Worm (Caenorhabditis elegans): ENCODE measurements around the gene Y39E4A.1.
A peak's percentile ranks its signal among the peaks of the same experiment; 100 is the strongest.

The Y39E4A.1 gene

ce11 chrIII:12960705-12961104, 9.5 kb downstream of the Y39E4A.1 start:
- TF ChIP-seq flt-1 (GFP tag; IDR thresholded peaks at IDR 0.05) = no peak

- no peak for TF ChIP-seq flt-1 (GFP tag; IDR thresholded peaks at IDR 0.05)
- TF ChIP-seq hmbx-1 (tag; optimal IDR thresholded peaks at IDR 0.05) = no peak
- TF ChIP-seq aly-1 (tag; optimal IDR thresholded peaks at IDR 0.05) = no peak
- TF ChIP-seq B0310.2 (tag; optimal IDR thresholded peaks at IDR 0.05) = no peak
- no peak for TF ChIP-seq hmg-4 (GFP tag; optimal IDR thresholded peaks at IDR 0.05)
- no peak for TF ChIP-seq hnd-1 (tag; optimal IDR thresholded peaks at IDR 0.05)
- no peak for TF ChIP-seq ama-1 (optimal IDR thresholded peaks at IDR 0.05)
These were observed 15.7 kb downstream of the Y39E4A.1 start, which contains the start of gene ttm-1 for ce11 chrIII:12966895-12967294. Gene ttm-1, minus strand, starts transcription at chrIII:12966995.

ce11 chrIII:12967437-12968043, 16.3 kb downstream of the Y39E4A.1 start:
- TF ChIP-seq scrt-1 (GFP tag; IDR thresholded peaks at IDR 0.05) (no peak), sea-1 (GFP tag; conservative IDR thresholded peaks at IDR 0.05) (no peak), F13C5.2 (tag; optimal IDR thresholded peaks at IDR 0.05) (no peak), ama-1 (optimal IDR thresholded peaks at IDR 0.05) (no peak), flt-1 (GFP tag; IDR thresholded peaks at IDR 0.05) (no peak), ceh-13 (GFP tag; optimal IDR thresholded peaks at IDR 0.05) (no peak), aly-1 (tag; optimal IDR thresholded peaks at IDR 0.05) (no peak)

ce11 chrIII:12968330-12968729, 17.1 kb downstream of the Y39E4A.1 start:
- TF ChIP-seq F13C5.2 (tag; optimal IDR thresholded peaks at IDR 0.05) (no peak), scrt-1 (GFP tag; IDR thresholded peaks at IDR 0.05) (no peak), ceh-13 (GFP tag; optimal IDR thresholded peaks at IDR 0.05) (no peak), hmg-4 (GFP tag; optimal IDR thresholded peaks at IDR 0.05) (no peak)

ce11 chrIII:12971828-12972379, 20.7 kb downstream of the Y39E4A.1 start:
- TF ChIP-seq tbx-37 (GFP tag; conservative IDR thresholded peaks at IDR 0.05) (no peak), ets-7 (tag; optimal IDR thresholded peaks at IDR 0.05) (no peak), scrt-1 (GFP tag; IDR thresholded peaks at IDR 0.05) (no peak), ceh-13 (GFP tag; optimal IDR thresholded peaks at IDR 0.05) (no peak), aly-1 (tag; optimal IDR thresholded peaks at IDR 0.05) (no peak), hmg-4 (GFP tag; optimal IDR thresholded peaks at IDR 0.05) (no peak), F13C5.2 (tag; optimal IDR thresholded peaks at IDR 0.05) (no peak), sea-1 (GFP tag; conservative IDR thresholded peaks at IDR 0.05) (no peak), flt-1 (GFP tag; IDR thresholded peaks at IDR 0.05) (no peak), B0310.2 (tag; optimal IDR thresholded peaks at IDR 0.05) (no peak), hmbx-1 (tag; optimal IDR thresholded peaks at IDR 0.05) (no peak), tbx-11 (GFP tag; IDR thresholded peaks at IDR 0.05) (no peak)

ce11 chrIII:12972398-12972797, 21.2 kb downstream of the Y39E4A.1 start, which contains the start of gene bckd-1A:
Gene bckd-1A, minus strand, starts transcription at chrIII:12972498.
- TF ChIP-seq tra-4 (tag; optimal IDR thresholded peaks at IDR 0.05) (no peak), ceh-13 (GFP tag; optimal IDR thresholded peaks at IDR 0.05) (no peak), aly-1 (tag; optimal IDR thresholded peaks at IDR 0.05) (no peak), hmbx-1 (tag; optimal IDR thresholded peaks at IDR 0.05) (no peak), sea-1 (GFP tag; conservative IDR thresholded peaks at IDR 0.05) (no peak), hmg-4 (GFP tag; optimal IDR thresholded peaks at IDR 0.05) (no peak)

ce11 chrIII:12977559-12977958, 26.3 kb downstream of the Y39E4A.1 start, which contains the start of gene ZK1010.2:
Gene ZK1010.2, minus strand, starts transcription at chrIII:12977862.
- TF ChIP-seq ceh-36 (tag; optimal IDR thresholded peaks at IDR 0.05) (no peak), pes-1 (GFP tag; IDR thresholded peaks at IDR 0.05) (no peak), ceh-13 (GFP tag; optimal IDR thresholded peaks at IDR 0.05) (no peak), ama-1 (optimal IDR thresholded peaks at IDR 0.05) (no peak), scrt-1 (GFP tag; IDR thresholded peaks at IDR 0.05) (no peak), tra-4 (tag; optimal IDR thresholded peaks at IDR 0.05) (no peak), tbx-37 (GFP tag; conservative IDR thresholded peaks at IDR 0.05) (no peak)

ce11 chrIII:12978473-12979174, 27.4 kb downstream of the Y39E4A.1 start, which contains the start of the genes ubq-2 and frg-1:
Gene ubq-2, minus strand, starts transcription at chrIII:12978523.
Gene frg-1, plus strand, starts transcription at chrIII:12979162.
- TF ChIP-seq F13C5.2 (tag; optimal IDR thresholded peaks at IDR 0.05) = peak; percentile 44
- no peak for TF ChIP-seq ets-7 (tag; optimal IDR thresholded peaks at IDR 0.05)

ce11 chrIII:12980770-12981169, 29.6 kb downstream of the Y39E4A.1 start, which contains the start of gene ZK1010.4:
Gene ZK1010.4, plus strand, starts transcription at chrIII:12981070.
- TF ChIP-seq ama-1 (optimal IDR thresholded peaks at IDR 0.05) (no peak), tbx-11 (GFP tag; IDR thresholded peaks at IDR 0.05) (no peak), pes-1 (GFP tag; IDR thresholded peaks at IDR 0.05) (no peak), ceh-13 (GFP tag; optimal IDR thresholded peaks at IDR 0.05) (no peak), B0310.2 (tag; optimal IDR thresholded peaks at IDR 0.05) (no peak)
